Worm (Caenorhabditis elegans): ENCODE data around the gene ceh-89.

DNA sequence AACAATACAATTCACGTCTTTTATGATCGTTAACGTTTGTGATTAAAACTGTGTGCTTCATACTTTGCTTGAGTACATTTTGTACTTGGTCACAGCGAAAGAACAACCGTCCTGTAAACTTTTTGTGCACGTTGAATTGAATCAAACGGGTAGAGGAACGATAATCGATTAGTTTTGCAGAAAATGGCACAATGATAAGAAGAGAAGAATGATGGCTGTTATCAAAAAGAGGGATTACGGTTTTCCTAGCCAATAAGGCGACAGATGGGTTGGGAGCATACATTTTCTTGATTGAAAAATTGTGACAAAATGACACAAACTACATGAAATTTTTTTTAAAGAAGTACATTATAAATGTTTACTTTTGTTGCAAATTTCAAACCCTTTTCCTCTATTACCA lies 52.5 kb downstream of the ceh-89 start:
- no peak for TF ChIP-seq elt-3 (tag; optimal IDR thresholded peaks at IDR 0.05)
- no peak for TF ChIP-seq nhr-77 (tag; optimal IDR thresholded peaks at IDR 0.05)
- TF ChIP-seq fos-1 (tag; optimal IDR thresholded peaks at IDR 0.05), result no peak
- no peak for TF ChIP-seq lin-39 (tag; optimal IDR thresholded peaks at IDR 0.05)

Measured in whole organism, L3 larva.